Worm (Caenorhabditis elegans) whole organism, young adult: ENCODE measurements around the gene twk-34.

Source experiments
- C06A6.2 ChIP-seq: fragments of 200-800 bp; sonication (Bioruptor generic); conservative IDR thresholded peaks from 2 replicates; pipeline ENCODE4 v1.3.6; 2022; ENCODE audit warnings: missing genetic modification characterization, missing compliant biosample characterization
- F57A8.1 ChIP-seq: fragments of 200-800 bp; sonication (Bioruptor generic); optimal IDR thresholded peaks from 2 replicates; lab custom pipeline; 2018; ENCODE audit warnings: mild to moderate bottlenecking, missing genetic modification characterization, moderate library complexity, missing compliant biosample characterization
- K12H6.12 ChIP-seq: fragments of 200-800 bp; sonication (Bioruptor generic); optimal IDR thresholded peaks from 2 replicates; lab custom pipeline; 2018; ENCODE audit warnings: mild to moderate bottlenecking, missing genetic modification characterization, missing compliant biosample characterization
- ama-1 ChIP-seq, 3 experiments: fragments of 150-350 bp in 1 of 3; sonication (generic microtip) in 2 of 3; optimal IDR thresholded peaks; 2 replicates each; lab custom pipeline; 2014 to 2018; ENCODE audit warnings: missing biosample characterization in 2 of 3, missing genetic modification characterization in 2 of 3, missing genetic modification reagents in 2 of 3
- athp-1 ChIP-seq: sonication (generic microtip); optimal IDR thresholded peaks from 2 replicates; lab custom pipeline; 2017; ENCODE audit warnings: mild to moderate bottlenecking, missing genetic modification characterization, missing compliant biosample characterization
- let-526 ChIP-seq: fragments of 200-800 bp; sonication (Bioruptor generic); IDR thresholded peaks from 2 replicates; pipeline ENCODE4 v1.3.6; 2022; ENCODE audit warnings: missing genetic modification reagents, missing genetic modification characterization, missing compliant biosample characterization
- lin-54 ChIP-seq: fragments of 200-800 bp; sonication (Bioruptor generic); optimal IDR thresholded peaks from 2 replicates; lab custom pipeline; 2018; ENCODE audit warnings: mild to moderate bottlenecking, missing genetic modification characterization, missing compliant biosample characterization
- rec-8 ChIP-seq, 2 experiments: sonication (generic microtip); optimal IDR thresholded peaks; 2 replicates each; lab custom pipeline; 2016; ENCODE audit warnings: mild to moderate bottlenecking in 2 of 2, missing genetic modification characterization in 2 of 2, missing genetic modification reagents in 2 of 2, missing genotype in 2 of 2, missing biosample characterization in 1 of 2, missing compliant biosample characterization in 1 of 2, moderate library complexity in 1 of 2
- snpc-4 ChIP-seq, 5 experiments: fragments of 150-350 bp in 1 of 5; sonication (generic microtip) in 4 of 5; optimal IDR thresholded peaks; 2 replicates each; lab custom pipeline; 2014 to 2018; ENCODE audit warnings: missing genetic modification characterization in 5 of 5, missing biosample characterization in 3 of 5, antibody characterized with exemption in 2 of 5, mild to moderate bottlenecking in 2 of 5, missing compliant biosample characterization in 2 of 5, missing genotype in 2 of 5, moderate library complexity in 2 of 5, missing genetic modification reagents in 1 of 5
- tbp1 ChIP-seq: fragments of 200-800 bp; sonication (Bioruptor generic); optimal IDR thresholded peaks from 2 replicates; lab custom pipeline; 2018; ENCODE audit warnings: mild to moderate bottlenecking, missing genetic modification characterization, missing compliant biosample characterization
- tbx-9 ChIP-seq: sonication (generic microtip); optimal IDR thresholded peaks from 2 replicates; lab custom pipeline; 2016; ENCODE audit warnings: borderline replicate concordance, missing genetic modification characterization, inconsistent platforms, missing compliant biosample characterization
- unc-62 ChIP-seq: fragments of 150-350 bp; optimal IDR thresholded peaks from 2 replicates; lab custom pipeline; 2014; ENCODE audit warnings: missing biosample characterization, missing genetic modification reagents, missing genetic modification characterization
- xnd-1 ChIP-seq: sonication (generic microtip); optimal IDR thresholded peaks from 2 replicates; lab custom pipeline; 2016; ENCODE audit warnings: missing genotype, missing genetic modification reagents, missing genetic modification characterization, missing compliant biosample characterization
- ztf-6 ChIP-seq: fragments of 200-800 bp; sonication (Bioruptor generic); IDR thresholded peaks from 2 replicates; pipeline ENCODE4 v1.3.6; 2022; ENCODE audit warnings: missing genetic modification reagents, missing genetic modification characterization, missing compliant biosample characterization

ce11 chrV:15733568-15733967 is 28.8 kb downstream of the twk-34 start, which contains the start of gene T23D5.3:
- TF ChIP-seq xnd-1, result no peak
- no peak for TF ChIP-seq unc-62 (GFP tag; lab: Kevin White, UChicago)
- no peak for TF ChIP-seq K12H6.12
- TF ChIP-seq athp-1, result no peak
- no peak for TF ChIP-seq C06A6.2
- no peak for TF ChIP-seq F57A8.1 (GFP tag; lab: Kevin White, UChicago)
- TF ChIP-seq snpc-4 (GFP tag; optimal IDR thresholded peaks at IDR 0.05; lab: Kevin White, UChicago), result no peak
- no peak for TF ChIP-seq snpc-4 (tag; optimal IDR thresholded peaks at IDR 0.05; lab: Kevin White, UChicago)
- no peak for TF ChIP-seq lin-54 (GFP tag; lab: Kevin White, UChicago)
- TF ChIP-seq tbp1 (GFP tag; lab: Kevin White, UChicago), result no peak
- no peak for TF ChIP-seq ama-1 (optimal IDR thresholded peaks at IDR 0.05; lab: Kevin White, UChicago)
- no peak for TF ChIP-seq ama-1 (GFP tag; optimal IDR thresholded peaks at IDR 0.05; lab: Kevin White, UChicago)
- no peak for TF ChIP-seq let-526 (GFP tag; lab: Robert Waterston, UW)
- TF ChIP-seq tbx-9 (tag; lab: Kevin White, UChicago), result no peak
- no peak for TF ChIP-seq rec-8 (tag; optimal IDR thresholded peaks at IDR 0.05; lab: Kevin White, UChicago)
- TF ChIP-seq ztf-6, result no peak
